Fruit fly (Drosophila melanogaster) whole organism, pupa: Measurements from ENCODE around the gene Adck5.

Experiments
- CG12605 ChIP-seq: fragments of 200-800 bp; sonication (Bioruptor generic); IDR thresholded peaks from 2 replicates; pipeline ENCODE4 v1.3.6; 2022; ENCODE audit warnings: missing biosample characterization, missing genetic modification characterization
- CG14655 ChIP-seq: fragments of 200-800 bp; sonication (Bioruptor generic); optimal IDR thresholded peaks from 3 replicates; lab custom pipeline; 2017; ENCODE audit warnings: mild to moderate bottlenecking, missing biosample characterization, missing genetic modification reagents, missing genetic modification characterization
- CG15710 ChIP-seq: fragments of 200-800 bp; sonication (Bioruptor generic); optimal IDR thresholded peaks from 2 replicates; lab custom pipeline; 2018; ENCODE audit warnings: missing biosample characterization, mild to moderate bottlenecking, missing genetic modification characterization, moderate library complexity
- CG32121 ChIP-seq: fragments of 200-800 bp; sonication (Bioruptor generic); IDR thresholded peaks from 2 replicates; pipeline ENCODE4 v1.3.6; 2022; ENCODE audit warnings: missing biosample characterization, missing genetic modification characterization
- CG34367 ChIP-seq: fragments of 200-800 bp; sonication (Bioruptor generic); optimal IDR thresholded peaks from 2 replicates; lab custom pipeline; 2018; ENCODE audit warnings: missing biosample characterization, mild to moderate bottlenecking, missing genetic modification characterization
- CG4496 ChIP-seq: fragments of 200-800 bp; sonication (Bioruptor generic); IDR thresholded peaks from 3 replicates; pipeline ENCODE4 v1.3.6; 2022; ENCODE audit warnings: missing biosample characterization, missing genetic modification characterization
- EcR ChIP-seq: fragments of 200-800 bp; sonication (Bioruptor generic); optimal IDR thresholded peaks from 3 replicates; lab custom pipeline; 2019; ENCODE audit warnings: missing biosample characterization, missing genetic modification characterization, mild to moderate bottlenecking, moderate library complexity, missing genetic modification reagents
- Pif1A ChIP-seq: fragments of 200-800 bp; sonication (Bioruptor generic); optimal IDR thresholded peaks from 3 replicates; lab custom pipeline; 2016; ENCODE audit warnings: missing biosample characterization, missing genetic modification characterization
- Pif1B ChIP-seq: fragments of 200-800 bp; sonication (Bioruptor generic); optimal IDR thresholded peaks from 3 replicates; lab custom pipeline; 2016; ENCODE audit warnings: missing biosample characterization, missing genetic modification characterization
- Snoo ChIP-seq: fragments of 200-800 bp; sonication (Bioruptor generic); optimal IDR thresholded peaks from 3 replicates; lab custom pipeline; 2017; ENCODE audit warnings: missing biosample characterization, mild to moderate bottlenecking, missing genetic modification characterization, inconsistent platforms
- fd96Ca ChIP-seq: fragments of 200-800 bp; sonication (Bioruptor generic); IDR thresholded peaks from 3 replicates; pipeline ENCODE4 v1.3.6; 2022; ENCODE audit warnings: missing biosample characterization, missing genetic modification characterization
- gl ChIP-seq: fragments of 200-800 bp; sonication (Bioruptor generic); optimal IDR thresholded peaks from 2 replicates; lab custom pipeline; 2018; ENCODE audit warnings: missing biosample characterization, mild to moderate bottlenecking, missing genetic modification characterization

- TF ChIP-seq Snoo (tag; lab: Kevin White, UChicago) = no peak
- no peak for TF ChIP-seq CG32121 (GFP tag; lab: Robert Waterston, UW)
- TF ChIP-seq CG14655 (GFP tag; lab: Kevin White, UChicago) = no peak
- no peak for TF ChIP-seq fd96Ca (GFP tag; lab: Robert Waterston, UW)
- no peak for TF ChIP-seq CG4496 (GFP tag; lab: Robert Waterston, UW)
- no peak for TF ChIP-seq Pif1B (GFP tag; lab: Kevin White, UChicago)
- TF ChIP-seq CG34367 (tag; lab: Kevin White, UChicago) = no peak
- no peak for TF ChIP-seq Pif1A (GFP tag; lab: Kevin White, UChicago)
- no peak for TF ChIP-seq gl (tag; lab: Kevin White, UChicago)
- no peak for TF ChIP-seq EcR
- TF ChIP-seq CG12605 (GFP tag; lab: Robert Waterston, UW) = no peak
- no peak for TF ChIP-seq CG15710 (tag; lab: Kevin White, UChicago)
Measured at dm6 chr3L:11190022-11190421, 20.4 kb downstream of the Adck5 start.
